Fruit fly (Drosophila melanogaster): ENCODE measurements around the gene CG10479.

The CG10479 gene

dm6 chr3L:5974575-5975421, 1.0 kb downstream of the CG10479 start (continued):
- no peak for TF ChIP-seq CG4854 (GFP tag; optimal IDR thresholded peaks at IDR 0.05)
- TF ChIP-seq Blimp-1 (GFP tag; optimal IDR thresholded peaks at IDR 0.05), result peak; percentile 56
- TF ChIP-seq pum (GFP tag; optimal IDR thresholded peaks at IDR 0.05), result no peak
- TF ChIP-seq CG11247 (GFP tag; IDR thresholded peaks at IDR 0.05), result no peak
- TF ChIP-seq Dad (GFP tag; optimal IDR thresholded peaks at IDR 0.05), result no peak
- no peak for TF ChIP-seq bbx (GFP tag; IDR thresholded peaks at IDR 0.05; ENCODE audit: partially characterized antibody)
- no peak for TF ChIP-seq CG34224 (GFP tag; IDR thresholded peaks at IDR 0.05; ENCODE audit: partially characterized antibody)
- TF ChIP-seq vfl (GFP tag; optimal IDR thresholded peaks at IDR 0.05), result no peak
- no peak for TF ChIP-seq Trl (optimal IDR thresholded peaks at IDR 0.05)
- TF ChIP-seq Trl (GFP tag; optimal IDR thresholded peaks at IDR 0.05), result peak; percentile 25
- no peak for TF ChIP-seq CG14860 (GFP tag; IDR thresholded peaks at IDR 0.05; ENCODE audit: partially characterized antibody)
- TF ChIP-seq HHEX (GFP tag; optimal IDR thresholded peaks at IDR 0.05), result peak; percentile 62
- no peak for TF ChIP-seq CG32772 (GFP tag; IDR thresholded peaks at IDR 0.05)
- peak; percentile 16 for TF ChIP-seq Sry-δ (GFP tag; optimal IDR thresholded peaks at IDR 0.05)
- peak; percentile 66; the same call in 1 of the 2 replicates for TF ChIP-seq Nf-YA (GFP tag; IDR thresholded peaks at IDR 0.05)
- TF ChIP-seq CG16815 (GFP tag; optimal IDR thresholded peaks at IDR 0.05), result no peak
- TF ChIP-seq Lim3 (GFP tag; IDR thresholded peaks at IDR 0.05), result no peak
- TF ChIP-seq ssp (GFP tag; IDR thresholded peaks at IDR 0.05), result no peak
- TF ChIP-seq CG8359 (GFP tag; optimal IDR thresholded peaks at IDR 0.05; ENCODE audit: borderline replicate concordance), result peak; percentile 35
- peak; percentile 69 for TF ChIP-seq NC2β (GFP tag; optimal IDR thresholded peaks at IDR 0.05)
- no peak for TF ChIP-seq Hmr (GFP tag; optimal IDR thresholded peaks at IDR 0.05)
- no peak for TF ChIP-seq ind (GFP tag; optimal IDR thresholded peaks at IDR 0.05)
- TF ChIP-seq Ada2b (GFP tag; IDR thresholded peaks at IDR 0.05), result no peak
- no peak for TF ChIP-seq hkb (optimal IDR thresholded peaks at IDR 0.05)
- peak; percentile 63; the same call in 1 of the 2 replicates for TF ChIP-seq hkb (GFP tag; IDR thresholded peaks at IDR 0.05)
- TF ChIP-seq HLHmδ (GFP tag; optimal IDR thresholded peaks at IDR 0.05), result no peak
- TF ChIP-seq CoRest (tag; optimal IDR thresholded peaks at IDR 0.05), result peak; percentile 33
- no peak for TF ChIP-seq CG10366 (GFP tag; IDR thresholded peaks at IDR 0.05)
- TF ChIP-seq bowl (GFP tag; IDR thresholded peaks at IDR 0.05), result no peak
- TF ChIP-seq CG11560 (tag; IDR thresholded peaks at IDR 0.05), result no peak
- no peak for TF ChIP-seq mld (GFP tag; IDR thresholded peaks at IDR 0.05; ENCODE audit: partially characterized antibody)
- TF ChIP-seq CrebB (tag; optimal IDR thresholded peaks at IDR 0.05), result no peak
- no peak for TF ChIP-seq CG3847 (GFP tag; IDR thresholded peaks at IDR 0.05)
- no peak for TF ChIP-seq Dfd (GFP tag; optimal IDR thresholded peaks at IDR 0.05)
- no peak for TF ChIP-seq CG6654 (GFP tag; optimal IDR thresholded peaks at IDR 0.05)
- TF ChIP-seq crol (GFP tag; IDR thresholded peaks at IDR 0.05), result peak; percentile 34; the same call in 1 of the 2 replicates
- TF ChIP-seq ato (GFP tag; IDR thresholded peaks at IDR 0.05; ENCODE audit: partially characterized antibody), result no peak
- TF ChIP-seq gfzf (GFP tag; optimal IDR thresholded peaks at IDR 0.05), result no peak
- TF ChIP-seq CG1024 (GFP tag; IDR thresholded peaks at IDR 0.05), result peak; percentile 65; the same call in 1 of the 2 replicates
- peak; percentile 80 for TF ChIP-seq CG2202 (tag; optimal IDR thresholded peaks at IDR 0.05)
- TF ChIP-seq YL-1 (GFP tag; optimal IDR thresholded peaks at IDR 0.05), result no peak
- no peak for TF ChIP-seq D19B (GFP tag; optimal IDR thresholded peaks at IDR 0.05)
- TF ChIP-seq vvl (GFP tag; IDR thresholded peaks at IDR 0.05), result peak; percentile 65; the same call in 1 of the 2 replicates
- peak; percentile 64 for TF ChIP-seq MTF-1 (GFP tag; optimal IDR thresholded peaks at IDR 0.05; ENCODE audit: borderline replicate concordance)
- TF ChIP-seq tap (tag; optimal IDR thresholded peaks at IDR 0.05), result no peak
- no peak for TF ChIP-seq CG5953 (GFP tag; IDR thresholded peaks at IDR 0.05)
- no peak for TF ChIP-seq Hey (tag; optimal IDR thresholded peaks at IDR 0.05)
- TF ChIP-seq CG10654 (GFP tag; optimal IDR thresholded peaks at IDR 0.05), result peak; percentile 48
- peak; percentile 68 for TF ChIP-seq salm (tag; optimal IDR thresholded peaks at IDR 0.05)
- TF ChIP-seq CG1603 (tag; optimal IDR thresholded peaks at IDR 0.05), result peak; percentile 64

Measured in whole organism, embryonic.